Fruit fly (Drosophila melanogaster): ENCODE measurements around the gene CG43678.

The CG43678 gene

DNA sequence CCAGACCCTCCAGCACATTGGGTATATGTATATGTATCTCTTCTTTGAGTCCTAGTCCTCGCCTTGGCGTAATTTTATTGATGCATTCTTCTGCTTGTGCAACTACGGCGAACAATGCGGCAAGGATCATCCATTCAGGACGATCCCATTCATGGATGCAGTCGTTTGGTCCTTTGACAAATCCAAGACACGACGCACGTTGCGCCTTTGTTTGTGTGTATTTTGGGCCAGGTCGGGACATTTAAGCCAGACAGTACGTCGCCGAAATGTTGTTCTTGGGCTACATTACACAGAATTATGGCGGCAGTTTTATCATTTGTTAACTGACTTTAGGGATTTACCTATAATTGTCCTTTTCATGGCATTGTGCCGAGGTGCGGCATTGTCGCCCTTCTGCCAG is 4.2 kb downstream of the CG43678 start:
- TF ChIP-seq psq (optimal IDR thresholded peaks at IDR 0.05) = no peak
- no peak for TF ChIP-seq Dll (optimal IDR thresholded peaks at IDR 0.05)
- no peak for TF ChIP-seq pan (optimal IDR thresholded peaks at IDR 0.05)
- TF ChIP-seq usp (GFP tag; optimal IDR thresholded peaks at IDR 0.05) = no peak
- no peak for TF ChIP-seq CG8478 (optimal IDR thresholded peaks at IDR 0.05)
- no peak for TF ChIP-seq EcR (GFP tag; optimal IDR thresholded peaks at IDR 0.05)

DNA sequence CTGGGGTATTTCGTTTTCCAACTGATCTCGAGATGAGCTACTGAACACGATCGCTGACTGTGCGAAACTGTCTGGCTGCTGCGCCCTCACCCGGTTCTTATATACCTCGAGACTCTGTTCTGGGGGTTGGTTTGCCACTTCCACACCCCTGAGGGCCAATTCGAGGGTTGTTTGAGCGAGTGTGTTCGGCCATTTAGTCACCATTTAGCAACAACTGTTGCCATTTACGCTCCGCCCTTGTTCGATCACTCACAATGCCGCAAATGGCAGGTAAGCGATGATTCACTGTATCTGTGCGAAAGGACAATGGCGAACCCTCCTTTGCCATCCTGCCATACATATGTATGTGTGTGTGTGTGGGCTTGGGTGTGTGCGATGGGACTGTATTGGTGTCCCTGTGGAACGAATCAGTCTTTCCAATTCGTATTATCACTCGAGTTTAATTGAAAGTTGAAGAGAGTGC is 5.4 kb downstream of the CG43678 start, which contains the start of gene ind:
ind (minus strand) TSS at position 51 of the 463 bp plus-strand sequence.
- no peak for TF ChIP-seq usp (GFP tag; optimal IDR thresholded peaks at IDR 0.05)
- no peak for TF ChIP-seq CG8478 (optimal IDR thresholded peaks at IDR 0.05)
- no peak for TF ChIP-seq pan (optimal IDR thresholded peaks at IDR 0.05)
- TF ChIP-seq psq (optimal IDR thresholded peaks at IDR 0.05) = no peak
- TF ChIP-seq Dll (optimal IDR thresholded peaks at IDR 0.05) = no peak
- no peak for TF ChIP-seq EcR (GFP tag; optimal IDR thresholded peaks at IDR 0.05)

DNA sequence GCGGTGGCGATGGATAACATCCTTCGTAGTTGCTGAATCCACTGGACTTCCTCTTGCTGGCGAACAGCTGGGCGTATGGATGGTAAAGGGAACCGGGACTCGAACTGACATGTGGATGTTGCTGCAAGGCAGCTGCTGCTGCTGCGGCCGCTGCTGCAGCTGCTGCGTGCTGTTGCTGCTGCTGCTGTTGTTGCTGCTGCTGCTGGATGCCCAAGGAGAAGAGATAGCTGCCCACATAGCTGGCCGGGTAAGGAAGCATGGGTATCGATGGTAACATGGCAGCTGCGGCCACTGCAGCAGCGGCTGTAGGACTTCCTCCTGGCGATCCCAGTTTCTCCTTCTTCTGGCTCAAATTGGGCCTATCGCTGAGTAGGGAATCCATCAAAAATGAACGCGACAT is 5.8 kb downstream of the CG43678 start:
- no peak for TF ChIP-seq usp (GFP tag; optimal IDR thresholded peaks at IDR 0.05)
- TF ChIP-seq EcR (GFP tag; optimal IDR thresholded peaks at IDR 0.05) = no peak
- TF ChIP-seq psq (optimal IDR thresholded peaks at IDR 0.05) = no peak
- TF ChIP-seq CG8478 (optimal IDR thresholded peaks at IDR 0.05) = no peak
- TF ChIP-seq pan (optimal IDR thresholded peaks at IDR 0.05) = no peak
- no peak for TF ChIP-seq Dll (optimal IDR thresholded peaks at IDR 0.05)

dm6 chr3L:15042470-15042869 is 6.8 kb downstream of the CG43678 start, which contains the start of gene Rpn12R:
Rpn12R (minus strand) TSS chr3L:15042570.
- TF ChIP-seq EcR (GFP tag; optimal IDR thresholded peaks at IDR 0.05) (no peak), usp (GFP tag; optimal IDR thresholded peaks at IDR 0.05) (no peak), CG8478 (optimal IDR thresholded peaks at IDR 0.05) (no peak), Dll (optimal IDR thresholded peaks at IDR 0.05) (no peak), psq (optimal IDR thresholded peaks at IDR 0.05) (no peak), pan (optimal IDR thresholded peaks at IDR 0.05) (no peak)

- TF ChIP-seq CG8478 (optimal IDR thresholded peaks at IDR 0.05) (no peak), Dll (optimal IDR thresholded peaks at IDR 0.05) (no peak), pan (optimal IDR thresholded peaks at IDR 0.05) (no peak), psq (optimal IDR thresholded peaks at IDR 0.05) (no peak), usp (GFP tag; optimal IDR thresholded peaks at IDR 0.05) (no peak), EcR (GFP tag; optimal IDR thresholded peaks at IDR 0.05) (no peak)
Observed at dm6 chr3L:15040329-15040886, 8.9 kb downstream of the CG43678 start.

DNA sequence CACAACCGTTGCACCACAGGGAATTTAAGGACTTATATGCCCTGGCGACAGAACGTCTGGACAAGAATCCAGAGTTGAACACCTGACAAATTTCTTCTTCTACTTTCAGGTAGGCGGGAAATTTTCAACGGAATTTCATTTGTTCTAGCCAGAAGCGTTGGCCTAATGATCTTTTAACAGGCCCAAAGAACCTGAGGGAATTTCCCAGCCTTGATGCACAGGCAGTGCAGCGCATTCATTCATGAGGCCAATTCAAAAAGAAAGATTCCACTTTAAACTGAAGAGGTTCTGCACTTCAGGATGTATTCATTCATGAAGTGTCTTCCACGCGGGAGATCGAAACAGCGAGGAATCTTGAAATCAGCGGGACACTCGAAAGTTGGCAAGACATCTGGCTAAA is 9.8 kb downstream of the CG43678 start:
- TF ChIP-seq EcR (GFP tag; optimal IDR thresholded peaks at IDR 0.05) = no peak
- no peak for TF ChIP-seq CG8478 (optimal IDR thresholded peaks at IDR 0.05)
- TF ChIP-seq Dll (optimal IDR thresholded peaks at IDR 0.05) = no peak
- no peak for TF ChIP-seq pan (optimal IDR thresholded peaks at IDR 0.05)

DNA sequence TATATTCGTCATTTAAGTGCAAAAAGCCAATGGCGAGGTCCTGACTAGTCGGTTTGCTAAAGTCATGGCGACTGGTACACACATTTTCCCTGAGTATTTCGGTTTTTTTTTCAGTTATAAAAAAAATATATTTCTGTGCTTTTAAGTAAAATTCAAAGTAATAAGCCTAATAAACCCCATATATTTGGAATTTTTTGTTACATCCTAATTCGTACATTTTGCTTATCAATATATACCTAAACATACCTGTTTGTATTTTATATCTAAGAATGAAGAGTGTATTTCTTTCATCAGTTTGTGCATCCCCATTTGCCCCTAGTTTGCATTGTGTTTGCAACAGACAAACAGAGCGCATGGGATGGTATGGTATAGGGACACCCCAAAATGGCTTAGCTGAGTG is 13.7 kb downstream of the CG43678 start:
- TF ChIP-seq Dll (optimal IDR thresholded peaks at IDR 0.05) = no peak
- no peak for TF ChIP-seq EcR (GFP tag; optimal IDR thresholded peaks at IDR 0.05)
- TF ChIP-seq CG8478 (optimal IDR thresholded peaks at IDR 0.05) = no peak
- no peak for TF ChIP-seq psq (optimal IDR thresholded peaks at IDR 0.05)
- TF ChIP-seq pan (optimal IDR thresholded peaks at IDR 0.05) = no peak
- no peak for TF ChIP-seq usp (GFP tag; optimal IDR thresholded peaks at IDR 0.05)

dm6 chr3L:15034714-15035076 is 14.6 kb downstream of the CG43678 start:
- TF ChIP-seq psq (optimal IDR thresholded peaks at IDR 0.05) = no peak
- TF ChIP-seq EcR (GFP tag; optimal IDR thresholded peaks at IDR 0.05) = no peak
- TF ChIP-seq CG8478 (optimal IDR thresholded peaks at IDR 0.05) = no peak
- TF ChIP-seq Dll (optimal IDR thresholded peaks at IDR 0.05) = no peak
- TF ChIP-seq usp (GFP tag; optimal IDR thresholded peaks at IDR 0.05) = no peak
- no peak for TF ChIP-seq pan (optimal IDR thresholded peaks at IDR 0.05)

DNA sequence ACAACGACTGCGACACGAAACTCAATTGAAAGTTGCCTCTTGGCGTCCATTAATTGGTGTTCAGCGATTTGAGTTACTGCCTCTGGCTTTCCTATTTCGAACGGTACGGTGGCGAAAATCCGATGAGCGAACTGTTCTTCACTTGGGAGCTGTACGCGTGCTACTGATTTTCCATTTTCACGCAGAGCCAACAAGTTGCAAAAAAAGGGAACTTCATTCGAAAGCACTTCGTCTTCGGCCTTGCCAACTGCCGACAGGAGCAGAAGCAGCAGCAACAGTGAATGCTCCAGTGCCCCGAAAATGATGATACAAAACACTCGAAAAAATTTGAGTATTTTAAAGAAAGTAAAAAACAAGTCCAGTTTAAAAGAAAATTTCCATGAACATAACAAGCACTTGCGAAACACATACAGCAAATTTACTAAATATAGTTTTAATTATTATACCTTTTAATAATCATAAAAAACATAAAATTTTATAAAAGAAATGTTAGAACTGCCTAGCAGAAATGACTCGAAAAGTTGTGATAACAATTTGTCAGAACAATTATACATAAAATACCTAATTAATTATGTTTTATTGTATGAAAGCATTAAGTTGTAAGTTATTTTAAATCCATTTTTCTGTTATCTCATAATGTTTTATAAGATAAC is 15.1 kb downstream of the CG43678 start:
- TF ChIP-seq usp (GFP tag; optimal IDR thresholded peaks at IDR 0.05) = no peak
- TF ChIP-seq Dll (optimal IDR thresholded peaks at IDR 0.05) = no peak
- no peak for TF ChIP-seq psq (optimal IDR thresholded peaks at IDR 0.05)
- TF ChIP-seq pan (optimal IDR thresholded peaks at IDR 0.05) = no peak
- TF ChIP-seq EcR (GFP tag; optimal IDR thresholded peaks at IDR 0.05) = no peak
- TF ChIP-seq CG8478 (optimal IDR thresholded peaks at IDR 0.05) = no peak

DNA sequence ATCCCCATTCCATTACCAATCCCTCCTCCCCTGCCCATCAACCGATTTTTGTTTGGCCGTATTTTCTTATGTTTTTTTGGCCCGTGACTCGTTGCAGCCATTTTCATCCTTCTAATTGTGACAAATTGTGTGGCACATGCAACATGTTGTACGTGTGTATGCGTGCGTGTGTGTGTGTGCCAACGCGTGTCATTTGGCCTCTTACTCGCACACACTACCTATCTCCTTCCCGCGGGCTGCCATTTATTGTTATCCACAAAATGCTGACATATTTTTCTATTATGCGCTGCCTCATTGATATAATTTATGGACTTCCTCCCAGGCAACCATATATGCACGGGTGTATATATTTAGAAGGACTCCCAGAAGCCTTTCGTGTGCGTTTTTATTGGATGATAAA is 17.5 kb downstream of the CG43678 start:
- TF ChIP-seq usp (GFP tag; optimal IDR thresholded peaks at IDR 0.05) = no peak
- no peak for TF ChIP-seq CG8478 (optimal IDR thresholded peaks at IDR 0.05)
- TF ChIP-seq Dll (optimal IDR thresholded peaks at IDR 0.05) = no peak
- no peak for TF ChIP-seq EcR (GFP tag; optimal IDR thresholded peaks at IDR 0.05)
- TF ChIP-seq psq (optimal IDR thresholded peaks at IDR 0.05) = no peak
- no peak for TF ChIP-seq pan (optimal IDR thresholded peaks at IDR 0.05)

DNA sequence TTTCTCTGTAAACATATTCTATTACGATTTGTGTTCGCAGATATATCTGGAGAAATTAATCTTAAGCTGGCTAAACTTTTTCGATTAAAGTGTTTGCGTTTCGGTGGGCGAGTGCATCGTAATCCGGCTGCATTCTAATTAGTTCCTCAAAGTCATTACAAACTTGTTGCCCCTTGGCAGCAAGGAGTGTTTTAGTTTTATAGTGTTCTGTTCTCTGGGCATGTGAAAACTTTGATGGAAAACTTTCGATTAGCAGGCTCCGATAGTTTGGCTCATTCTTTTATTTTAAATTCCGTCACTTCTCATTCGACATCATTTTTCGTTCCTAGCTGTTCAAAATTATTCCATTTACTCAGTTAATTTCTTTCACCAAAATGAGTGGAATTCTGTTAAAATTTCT is 26.1 kb downstream of the CG43678 start, which contains the start of gene CG32148:
CG32148 (plus strand) TSS at position 301 of the 400 bp plus-strand sequence.
- TF ChIP-seq EcR (GFP tag; optimal IDR thresholded peaks at IDR 0.05) (no peak), pan (optimal IDR thresholded peaks at IDR 0.05) (no peak), Dll (optimal IDR thresholded peaks at IDR 0.05) (no peak), CG8478 (optimal IDR thresholded peaks at IDR 0.05) (no peak), psq (optimal IDR thresholded peaks at IDR 0.05) (no peak), usp (GFP tag; optimal IDR thresholded peaks at IDR 0.05) (no peak)

- TF ChIP-seq Dll (optimal IDR thresholded peaks at IDR 0.05) = no peak
- no peak for TF ChIP-seq pan (optimal IDR thresholded peaks at IDR 0.05)
- TF ChIP-seq CG8478 (optimal IDR thresholded peaks at IDR 0.05) = no peak
- TF ChIP-seq psq (optimal IDR thresholded peaks at IDR 0.05) = no peak
- TF ChIP-seq EcR (GFP tag; optimal IDR thresholded peaks at IDR 0.05) = no peak
- no peak for TF ChIP-seq usp (GFP tag; optimal IDR thresholded peaks at IDR 0.05)
Observed at dm6 chr3L:15021008-15021407, 28.3 kb downstream of the CG43678 start.
